Fruit fly (Drosophila melanogaster): ENCODE measurements around the gene Ccp84Ae.

- TF ChIP-seq CG7101 (tag; optimal IDR thresholded peaks at IDR 0.05) (no peak), Clk (GFP tag; optimal IDR thresholded peaks at IDR 0.05) (no peak), Hr96 (GFP tag; optimal IDR thresholded peaks at IDR 0.05) (no peak), Mnt (GFP tag; optimal IDR thresholded peaks at IDR 0.05) (no peak)
Measured at dm6 chr3R:6708858-6709257, 17.3 kb upstream of the Ccp84Ae start.

Data from whole organism, adult.